Worm (Caenorhabditis elegans) whole organism, mixed stage, embryonic: ENCODE results near the gene col-39.
A peak's percentile ranks its signal among the peaks of the same experiment; 100 is the strongest.

Experiments used
- M03D4.4 ChIP-seq: sonication (generic microtip); optimal IDR thresholded peaks from 2 replicates; lab custom pipeline; 2017; ENCODE audit warnings: mild to moderate bottlenecking, missing genetic modification characterization, missing compliant biosample characterization
- ceh-39 ChIP-seq: fragments of 150-350 bp; optimal IDR thresholded peaks from 2 replicates; lab custom pipeline; 2014; ENCODE audit warnings: missing biosample characterization, missing genetic modification characterization
- ceh-43 ChIP-seq: fragments of 200-800 bp; sonication (Bioruptor generic); optimal IDR thresholded peaks from 2 replicates; lab custom pipeline; 2018; ENCODE audit warnings: mild to moderate bottlenecking, missing genetic modification characterization, moderate library complexity, missing compliant biosample characterization
- ceh-83 ChIP-seq: fragments of 200-800 bp; sonication (Bioruptor generic); optimal IDR thresholded peaks from 2 replicates; lab custom pipeline; 2018; ENCODE audit warnings: mild to moderate bottlenecking, missing genetic modification characterization, missing compliant biosample characterization
- ces-1 ChIP-seq: fragments of 150-350 bp; optimal IDR thresholded peaks from 2 replicates; lab custom pipeline; 2014; ENCODE audit warnings: missing biosample characterization, missing genetic modification reagents, missing genetic modification characterization
- cnd-1 ChIP-seq: fragments of 200-800 bp; sonication (Bioruptor generic); optimal IDR thresholded peaks from 2 replicates; lab custom pipeline; 2018; ENCODE audit warnings: mild to moderate bottlenecking, missing genetic modification characterization, missing compliant biosample characterization
- drap-1 ChIP-seq: fragments of 200-800 bp; sonication (Bioruptor generic); optimal IDR thresholded peaks from 3 replicates; lab custom pipeline; 2018; ENCODE audit warnings: mild to moderate bottlenecking, missing genetic modification characterization, missing compliant biosample characterization
- elt-3 ChIP-seq: fragments of 150-350 bp; optimal IDR thresholded peaks from 2 replicates; lab custom pipeline; 2014; ENCODE audit warnings: missing biosample characterization, missing genetic modification characterization
- flh-1 ChIP-seq: fragments of 200-800 bp; sonication (Bioruptor generic); optimal IDR thresholded peaks from 2 replicates; lab custom pipeline; 2018; ENCODE audit warnings: mild to moderate bottlenecking, missing genetic modification characterization, moderate library complexity, missing compliant biosample characterization
- ham-2 ChIP-seq: fragments of 200-800 bp; sonication (Bioruptor generic); optimal IDR thresholded peaks from 2 replicates; lab custom pipeline; 2018; ENCODE audit warnings: mild to moderate bottlenecking, missing genetic modification characterization, missing compliant biosample characterization
- hlh-1 ChIP-seq: fragments of 150-350 bp; optimal IDR thresholded peaks from 2 replicates; lab custom pipeline; 2014; ENCODE audit warnings: missing biosample characterization, missing genetic modification reagents, missing genetic modification characterization
- lin-13 ChIP-seq: fragments of 150-350 bp; optimal IDR thresholded peaks from 2 replicates; lab custom pipeline; 2014; ENCODE audit warnings: missing biosample characterization, missing genetic modification characterization
- lin-32 ChIP-seq: fragments of 200-800 bp; sonication (Bioruptor generic); optimal IDR thresholded peaks from 2 replicates; lab custom pipeline; 2018; ENCODE audit warnings: mild to moderate bottlenecking, missing genetic modification characterization, missing compliant biosample characterization
- lsy-2 ChIP-seq: fragments of 150-350 bp; optimal IDR thresholded peaks from 2 replicates; lab custom pipeline; 2014; ENCODE audit warnings: missing biosample characterization, missing genetic modification characterization
- mab-5 ChIP-seq: fragments of 150-350 bp; optimal IDR thresholded peaks from 2 replicates; lab custom pipeline; 2014; ENCODE audit warnings: missing biosample characterization, missing genetic modification characterization
- mep-1 ChIP-seq: fragments of 150-350 bp; optimal IDR thresholded peaks from 2 replicates; lab custom pipeline; 2017; ENCODE audit warnings: missing biosample characterization, missing genetic modification reagents, missing genetic modification characterization, inconsistent platforms
- nhr-12 ChIP-seq: fragments of 150-350 bp; optimal IDR thresholded peaks from 2 replicates; lab custom pipeline; 2014; ENCODE audit warnings: missing biosample characterization, missing genetic modification characterization
- nhr-28 ChIP-seq: fragments of 150-350 bp; optimal IDR thresholded peaks from 2 replicates; lab custom pipeline; 2014; ENCODE audit warnings: missing biosample characterization, missing genetic modification characterization
- nhr-76 ChIP-seq: sonication (generic microtip); optimal IDR thresholded peaks from 2 replicates; lab custom pipeline; 2017; ENCODE audit warnings: missing biosample characterization, missing genetic modification characterization
- pha-4 ChIP-seq: fragments of 150-350 bp; optimal IDR thresholded peaks from 2 replicates; lab custom pipeline; 2018; ENCODE audit warnings: missing biosample characterization, missing genetic modification reagents, missing genetic modification characterization
- sem-2 ChIP-seq: fragments of 200-800 bp; sonication (Bioruptor generic); optimal IDR thresholded peaks from 2 replicates; lab custom pipeline; 2018; ENCODE audit warnings: mild to moderate bottlenecking, missing genetic modification characterization, missing compliant biosample characterization
- snpc-4 ChIP-seq: fragments of 150-350 bp; optimal IDR thresholded peaks from 2 replicates; lab custom pipeline; 2014; ENCODE audit warnings: missing biosample characterization, missing genetic modification characterization
- sptf-1 ChIP-seq: sonication (generic microtip); optimal IDR thresholded peaks from 2 replicates; lab custom pipeline; 2017; ENCODE audit warnings: mild to moderate bottlenecking, missing genetic modification characterization, moderate library complexity, missing compliant biosample characterization
- tbx-8 ChIP-seq: fragments of 200-800 bp; sonication (Bioruptor generic); optimal IDR thresholded peaks from 2 replicates; lab custom pipeline; 2018; ENCODE audit warnings: mild to moderate bottlenecking, missing genetic modification characterization, moderate library complexity, missing compliant biosample characterization
- unc-120 ChIP-seq: sonication (generic microtip); optimal IDR thresholded peaks from 2 replicates; lab custom pipeline; 2017; ENCODE audit warnings: missing genetic modification characterization, missing compliant biosample characterization; ENCODE audit not compliant: poor library complexity, severe bottlenecking
- unc-62 ChIP-seq: fragments of 150-350 bp; optimal IDR thresholded peaks from 2 replicates; lab custom pipeline; 2014; ENCODE audit warnings: missing biosample characterization, missing genetic modification reagents, missing genetic modification characterization
- zip-8 ChIP-seq: fragments of 150-350 bp; optimal IDR thresholded peaks from 2 replicates; lab custom pipeline; 2014; ENCODE audit warnings: missing biosample characterization, missing genetic modification characterization
- ztf-11 ChIP-seq: fragments of 150-350 bp; optimal IDR thresholded peaks from 2 replicates; lab custom pipeline; 2014; ENCODE audit warnings: missing biosample characterization, missing genetic modification characterization

Gene col-39

DNA sequence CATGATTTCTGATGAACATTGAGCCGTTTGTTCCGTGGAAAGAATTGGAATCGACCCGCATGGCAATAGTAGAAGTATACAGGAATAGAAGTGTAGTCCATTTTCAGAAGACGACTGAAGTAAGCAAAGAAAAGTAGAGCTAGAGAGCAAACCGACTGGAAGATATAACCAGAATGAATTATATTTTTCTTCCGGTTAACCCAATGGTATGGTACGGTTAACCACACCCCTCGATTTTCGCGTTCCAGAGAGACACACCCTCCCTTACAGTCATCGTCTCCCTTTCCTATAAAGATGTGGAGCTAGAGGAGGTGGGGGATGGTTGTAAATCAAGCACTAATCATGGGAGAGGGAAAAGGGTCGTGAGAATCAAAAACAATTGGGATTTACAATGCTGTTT is 18.4 kb downstream of the col-39 start, which contains the start of gene C09G5.14:
C09G5.14 (minus strand) TSS at position 101 of the 400 bp plus-strand sequence.
- TF ChIP-seq lin-13 (tag; lab: Kevin White, UChicago), result no peak
- no peak for TF ChIP-seq snpc-4
- TF ChIP-seq ztf-11 (tag; lab: Kevin White, UChicago), result no peak
- TF ChIP-seq lsy-2, result no peak
- TF ChIP-seq hlh-1, result no peak
- no peak for TF ChIP-seq elt-3
- no peak for TF ChIP-seq M03D4.4 (tag; lab: Kevin White, UChicago)
- TF ChIP-seq cnd-1 (tag; lab: Kevin White, UChicago), result no peak
- no peak for TF ChIP-seq nhr-28 (tag; lab: Kevin White, UChicago)
- no peak for TF ChIP-seq sem-2 (GFP tag; lab: Kevin White, UChicago)
- TF ChIP-seq, all 35 proteins: peak for 0

ce11 chrII:10730702-10731101 is 26.0 kb downstream of the col-39 start:
- no peak for TF ChIP-seq nhr-76 (tag; lab: Kevin White, UChicago)
- TF ChIP-seq lin-32 (GFP tag; lab: Kevin White, UChicago), result no peak
- TF ChIP-seq cnd-1 (tag; lab: Kevin White, UChicago), result no peak
- TF ChIP-seq tbx-8, result no peak
- TF ChIP-seq pha-4 (tag; lab: Kevin White, UChicago), result no peak
- TF ChIP-seq ceh-43 (GFP tag; lab: Kevin White, UChicago), result no peak
- no peak for TF ChIP-seq snpc-4
- no peak for TF ChIP-seq hlh-1
- TF ChIP-seq unc-120 (tag; lab: Kevin White, UChicago), result no peak
- no peak for TF ChIP-seq zip-8 (tag; lab: Kevin White, UChicago)
- no peak for TF ChIP-seq flh-1
- TF ChIP-seq sptf-1 (tag; lab: Kevin White, UChicago), result no peak
- TF ChIP-seq ceh-83, result no peak
- TF ChIP-seq mep-1 (tag; lab: Kevin White, UChicago), result no peak
- no peak for TF ChIP-seq lsy-2
- TF ChIP-seq unc-62 (GFP tag; lab: Kevin White, UChicago), result no peak
- TF ChIP-seq ham-2 (GFP tag; lab: Kevin White, UChicago), result no peak

DNA sequence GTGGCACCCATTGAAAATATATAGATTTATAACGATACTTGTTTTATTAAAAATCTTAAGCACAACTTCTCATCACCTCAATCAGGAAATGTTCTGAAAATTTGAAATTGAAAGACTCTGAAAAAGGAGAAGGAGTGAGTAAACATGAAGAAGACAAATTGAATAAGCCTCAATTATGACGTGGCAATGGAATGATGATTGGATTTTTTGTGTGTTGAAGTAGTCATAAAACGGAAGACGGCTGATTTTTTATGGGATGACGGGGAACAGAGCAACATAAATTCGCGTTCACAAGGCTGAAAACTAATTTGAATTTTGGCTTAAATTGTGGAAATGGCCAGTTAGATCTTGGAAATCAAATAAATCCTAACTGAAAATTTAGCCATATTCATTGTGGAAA is 26.8 kb downstream of the col-39 start, which contains the start of gene glb-12:
glb-12 (minus strand) TSS at position 101 of the 400 bp plus-strand sequence.
- TF ChIP-seq ceh-83, result no peak
- TF ChIP-seq ham-2 (GFP tag; lab: Kevin White, UChicago), result no peak
- TF ChIP-seq nhr-12, result no peak
- TF ChIP-seq drap-1 (GFP tag; lab: Kevin White, UChicago), result no peak
- TF ChIP-seq mab-5 (tag; lab: Kevin White, UChicago), result no peak
- TF ChIP-seq ceh-39 (tag; lab: Kevin White, UChicago), result no peak
- TF ChIP-seq ztf-11 (tag; lab: Kevin White, UChicago), result no peak
- no peak for TF ChIP-seq snpc-4
- TF ChIP-seq hlh-1, result no peak
- no peak for TF ChIP-seq lin-32 (GFP tag; lab: Kevin White, UChicago)
- no peak for TF ChIP-seq ces-1 (GFP tag; lab: Kevin White, UChicago)
- no peak for TF ChIP-seq M03D4.4 (tag; lab: Kevin White, UChicago)
- TF ChIP-seq lin-13 (tag; lab: Kevin White, UChicago), result no peak
- TF ChIP-seq nhr-76 (tag; lab: Kevin White, UChicago), result no peak
- TF ChIP-seq cnd-1 (tag; lab: Kevin White, UChicago), result no peak
- TF ChIP-seq tbx-8, result no peak

DNA sequence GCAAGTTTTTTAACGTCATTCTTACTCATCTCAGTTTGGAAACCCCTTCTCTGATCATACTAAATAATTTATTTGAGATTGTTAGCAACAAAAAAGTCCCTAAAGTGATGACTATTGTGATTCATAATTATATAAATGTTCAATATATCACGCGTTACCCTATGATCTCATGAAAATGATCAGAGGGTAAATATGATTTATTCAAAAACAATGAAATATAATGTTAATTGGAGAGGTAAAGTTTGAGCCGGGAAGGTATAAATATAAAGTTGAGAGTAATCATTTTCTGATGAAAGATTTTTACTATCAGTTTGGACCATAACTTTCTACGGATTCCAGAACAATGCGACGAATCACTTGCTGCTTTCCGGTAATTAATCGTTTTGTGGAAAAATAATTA is 32.3 kb downstream of the col-39 start, which contains the start of gene C52A11.3:
C52A11.3 (plus strand) TSS at position 301 of the 400 bp plus-strand sequence.
- TF ChIP-seq drap-1 (GFP tag; lab: Kevin White, UChicago), result no peak
- TF ChIP-seq pha-4 (tag; lab: Kevin White, UChicago), result no peak
- TF ChIP-seq flh-1, result no peak
- no peak for TF ChIP-seq lin-32 (GFP tag; lab: Kevin White, UChicago)

- no peak for TF ChIP-seq hlh-1
- peak; percentile 31 for TF ChIP-seq ces-1 (GFP tag; lab: Kevin White, UChicago)
- no peak for TF ChIP-seq drap-1 (GFP tag; lab: Kevin White, UChicago)
- no peak for TF ChIP-seq pha-4 (tag; lab: Kevin White, UChicago)
- no peak for TF ChIP-seq nhr-12
- TF ChIP-seq, all 35 proteins: peak for 1
Observed at ce11 chrII:10744801-10745200, 40.1 kb downstream of the col-39 start.

DNA sequence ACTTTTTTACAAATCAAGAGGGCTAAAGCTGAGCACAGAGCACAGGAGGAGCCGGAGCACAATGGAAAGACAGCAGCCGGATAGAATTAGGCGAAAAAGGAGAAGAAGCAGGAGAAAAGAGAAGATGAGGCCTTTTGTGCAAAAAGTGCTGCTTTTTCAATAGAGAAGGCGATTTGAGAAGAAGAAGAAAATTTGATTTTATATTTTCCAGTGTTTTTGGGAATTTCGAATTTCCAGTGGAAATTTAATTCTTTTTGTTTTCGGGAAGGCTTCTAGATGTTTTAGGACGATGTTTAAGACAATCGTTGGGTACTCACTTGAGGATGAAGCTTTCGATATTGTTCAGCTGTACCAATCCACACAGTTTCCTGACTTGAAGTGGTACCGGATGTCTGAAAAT is 49.0 kb downstream of the col-39 start:
- TF ChIP-seq snpc-4 (no peak), ces-1 (GFP tag; lab: Kevin White, UChicago) (peak; percentile 71)
